Worm (Caenorhabditis elegans) whole organism, L3 larva: Measurements from ENCODE around the gene M60.7.

ENCODE experiments used
- R02D3.7 ChIP-seq: fragments of 150-350 bp; optimal IDR thresholded peaks from 2 replicates; lab custom pipeline; 2014; ENCODE audit warnings: missing biosample characterization, missing genetic modification characterization
- ZK546.5 ChIP-seq: sonication (generic microtip); optimal IDR thresholded peaks from 2 replicates; lab custom pipeline; 2017; ENCODE audit warnings: missing biosample characterization, missing genetic modification characterization
- aly-2 ChIP-seq: fragments of 150-350 bp; optimal IDR thresholded peaks from 2 replicates; lab custom pipeline; 2014; ENCODE audit warnings: missing biosample characterization, missing genetic modification characterization
- ama-1 ChIP-seq: fragments of 150-350 bp; optimal IDR thresholded peaks from 2 replicates; lab custom pipeline; 2018
- ceh-16 ChIP-seq: sonication (generic microtip); optimal IDR thresholded peaks from 2 replicates; lab custom pipeline; 2017; ENCODE audit warnings: missing biosample characterization, missing genetic modification characterization
- ceh-28 ChIP-seq: fragments of 150-350 bp; optimal IDR thresholded peaks from 2 replicates; lab custom pipeline; 2014; ENCODE audit warnings: missing biosample characterization, missing genetic modification reagents, missing genetic modification characterization
- daf-12 ChIP-seq: fragments of 150-350 bp; optimal IDR thresholded peaks from 2 replicates; lab custom pipeline; 2014; ENCODE audit warnings: missing biosample characterization, missing genetic modification reagents, missing genetic modification characterization
- egl-27 ChIP-seq: sonication (generic microtip); optimal IDR thresholded peaks from 4 replicates; lab custom pipeline; 2017; ENCODE audit warnings: missing biosample characterization, missing genetic modification reagents, missing genetic modification characterization
- egl-5 ChIP-seq: fragments of 150-350 bp; optimal IDR thresholded peaks from 2 replicates; lab custom pipeline; 2017; ENCODE audit warnings: missing biosample characterization, missing genetic modification reagents, missing genetic modification characterization, inconsistent platforms
- elt-1 ChIP-seq: fragments of 150-350 bp; optimal IDR thresholded peaks from 2 replicates; lab custom pipeline; 2014; ENCODE audit warnings: missing biosample characterization, missing genetic modification characterization
- elt-2 ChIP-seq: sonication (generic microtip); optimal IDR thresholded peaks from 2 replicates; lab custom pipeline; 2016; ENCODE audit warnings: missing genetic modification reagents, mild to moderate bottlenecking, missing genetic modification characterization, missing compliant biosample characterization
- elt-3 ChIP-seq, 3 experiments: fragments of 150-350 bp in 1 of 3; sonication (generic microtip) in 2 of 3; optimal IDR thresholded peaks; 2 replicates in 2 of 3; 4 replicates in 1 of 3; lab custom pipeline; 2014 to 2017; ENCODE audit warnings: missing biosample characterization in 3 of 3, missing genetic modification characterization in 3 of 3
- eor-1 ChIP-seq, 2 experiments: fragments of 150-350 bp; optimal IDR thresholded peaks; 2 replicates each; lab custom pipeline; 2014 to 2018; ENCODE audit warnings: missing biosample characterization in 2 of 2, missing genetic modification characterization in 2 of 2
- fkh-10 ChIP-seq: sonication (generic microtip); optimal IDR thresholded peaks from 2 replicates; lab custom pipeline; 2017; ENCODE audit warnings: missing biosample characterization, missing genetic modification reagents, missing genetic modification characterization
- fkh-2 ChIP-seq: fragments of 150-350 bp; optimal IDR thresholded peaks from 2 replicates; lab custom pipeline; 2014; ENCODE audit warnings: missing biosample characterization, missing genetic modification reagents, missing genetic modification characterization
- hmg-11 ChIP-seq: sonication (generic microtip); optimal IDR thresholded peaks from 2 replicates; lab custom pipeline; 2016; ENCODE audit warnings: missing genetic modification characterization, missing compliant biosample characterization
- jun-1 ChIP-seq: fragments of 150-350 bp; optimal IDR thresholded peaks from 2 replicates; lab custom pipeline; 2014; ENCODE audit warnings: missing biosample characterization, missing genetic modification reagents, missing genetic modification characterization
- lin-15B ChIP-seq: fragments of 150-350 bp; optimal IDR thresholded peaks from 2 replicates; lab custom pipeline; 2014; ENCODE audit warnings: missing biosample characterization, missing genetic modification characterization
- lin-39 ChIP-seq: fragments of 150-350 bp; optimal IDR thresholded peaks from 2 replicates; lab custom pipeline; 2018; ENCODE audit warnings: missing biosample characterization, missing genetic modification reagents, missing genetic modification characterization
- lsy-12 ChIP-seq: sonication (generic microtip); optimal IDR thresholded peaks from 2 replicates; lab custom pipeline; 2016; ENCODE audit warnings: mild to moderate bottlenecking, missing genetic modification characterization, missing compliant biosample characterization
- mdl-1 ChIP-seq: fragments of 150-350 bp; optimal IDR thresholded peaks from 2 replicates; lab custom pipeline; 2014; ENCODE audit warnings: missing biosample characterization, missing genetic modification characterization
- mml-1 ChIP-seq: fragments of 150-350 bp; sonication (generic microtip); optimal IDR thresholded peaks from 3 replicates; lab custom pipeline; 2014; ENCODE audit warnings: missing biosample characterization, missing genetic modification characterization
- nfya-1 ChIP-seq: sonication (generic microtip); optimal IDR thresholded peaks from 2 replicates; lab custom pipeline; 2017; ENCODE audit warnings: missing genetic modification characterization, mild to moderate bottlenecking, missing compliant biosample characterization, antibody characterized with exemption, moderate library complexity; ENCODE audit not compliant: insufficient read depth
- nhr-11 ChIP-seq: fragments of 150-350 bp; optimal IDR thresholded peaks from 2 replicates; lab custom pipeline; 2014; ENCODE audit warnings: missing biosample characterization, missing genetic modification characterization
- nhr-12 ChIP-seq: fragments of 150-350 bp; optimal IDR thresholded peaks from 2 replicates; lab custom pipeline; 2014; ENCODE audit warnings: missing biosample characterization, missing genetic modification characterization
- nhr-23 ChIP-seq: fragments of 150-350 bp; optimal IDR thresholded peaks from 2 replicates; lab custom pipeline; 2014; ENCODE audit warnings: missing biosample characterization, missing genetic modification reagents, missing genetic modification characterization
- nhr-237 ChIP-seq: fragments of 150-350 bp; optimal IDR thresholded peaks from 2 replicates; lab custom pipeline; 2014; ENCODE audit warnings: missing biosample characterization, missing genetic modification characterization
- nhr-25 ChIP-seq: sonication (generic microtip); optimal IDR thresholded peaks from 2 replicates; lab custom pipeline; 2017; ENCODE audit warnings: missing biosample characterization, missing genetic modification characterization
- nhr-28 ChIP-seq: fragments of 150-350 bp; optimal IDR thresholded peaks from 2 replicates; lab custom pipeline; 2014; ENCODE audit warnings: missing biosample characterization, missing genetic modification characterization
- nhr-43 ChIP-seq: sonication (generic microtip); optimal IDR thresholded peaks from 2 replicates; lab custom pipeline; 2016; ENCODE audit warnings: mild to moderate bottlenecking, missing genetic modification characterization, missing compliant biosample characterization; ENCODE audit not compliant: poor library complexity, severe bottlenecking
- nhr-67 ChIP-seq: fragments of 150-350 bp; optimal IDR thresholded peaks from 2 replicates; lab custom pipeline; 2014; ENCODE audit warnings: missing biosample characterization, missing genetic modification characterization
- nhr-76 ChIP-seq: fragments of 150-350 bp; sonication (generic microtip); optimal IDR thresholded peaks from 5 replicates; lab custom pipeline; 2014; ENCODE audit warnings: missing biosample characterization, missing genetic modification characterization
- nhr-77 ChIP-seq: fragments of 150-350 bp; optimal IDR thresholded peaks from 2 replicates; lab custom pipeline; 2014; ENCODE audit warnings: missing biosample characterization, missing genetic modification characterization
- pha-4 ChIP-seq: fragments of 150-350 bp; optimal IDR thresholded peaks from 2 replicates; lab custom pipeline; 2014; ENCODE audit warnings: missing biosample characterization, missing genetic modification reagents, missing genetic modification characterization
- pqm-1 ChIP-seq: fragments of 150-350 bp; optimal IDR thresholded peaks from 2 replicates; lab custom pipeline; 2017; ENCODE audit warnings: missing biosample characterization, missing genetic modification characterization, inconsistent platforms
- sea-2 ChIP-seq: fragments of 150-350 bp; sonication (generic microtip); optimal IDR thresholded peaks from 4 replicates; lab custom pipeline; 2014; ENCODE audit warnings: missing biosample characterization, missing genetic modification reagents, missing genetic modification characterization
- snpc-4 ChIP-seq: fragments of 150-350 bp; optimal IDR thresholded peaks from 2 replicates; lab custom pipeline; 2014; ENCODE audit warnings: missing biosample characterization, missing genetic modification characterization
- tbx-2 ChIP-seq: sonication (generic microtip); optimal IDR thresholded peaks from 2 replicates; lab custom pipeline; 2016; ENCODE audit warnings: mild to moderate bottlenecking, missing genetic modification characterization, missing compliant biosample characterization
- unc-39 ChIP-seq: sonication (generic microtip); optimal IDR thresholded peaks from 4 replicates; lab custom pipeline; 2017; ENCODE audit warnings: missing biosample characterization, missing genetic modification characterization
- unc-62 ChIP-seq: fragments of 150-350 bp; sonication (generic microtip); optimal IDR thresholded peaks from 4 replicates; lab custom pipeline; 2014; ENCODE audit warnings: missing biosample characterization, missing genetic modification reagents, missing genetic modification characterization
- zag-1 ChIP-seq: fragments of 150-350 bp; optimal IDR thresholded peaks from 2 replicates; lab custom pipeline; 2014; ENCODE audit warnings: missing biosample characterization, missing genetic modification characterization
- ztf-11 ChIP-seq: fragments of 150-350 bp; optimal IDR thresholded peaks from 2 replicates; lab custom pipeline; 2014; ENCODE audit warnings: missing biosample characterization, missing genetic modification characterization
- ztf-4 ChIP-seq: fragments of 150-350 bp; optimal IDR thresholded peaks from 2 replicates; lab custom pipeline; 2014; ENCODE audit warnings: missing biosample characterization, missing genetic modification characterization

Gene M60.7

ce11 chrX:8243116-8243515 is 17.9 kb downstream of the M60.7 start:
- TF ChIP-seq R02D3.7: no peak
- no peak for TF ChIP-seq ztf-4
- no peak for TF ChIP-seq ceh-28 (tag; lab: Kevin White, UChicago)
- no peak for TF ChIP-seq fkh-10
- no peak for TF ChIP-seq nhr-77 (tag; lab: Kevin White, UChicago)
- no peak for TF ChIP-seq aly-2
- no peak for TF ChIP-seq ceh-16
- no peak for TF ChIP-seq unc-62
- TF ChIP-seq elt-3 (tag; optimal IDR thresholded peaks at IDR 0.05; lab: Kevin White, UChicago): no peak
- TF ChIP-seq tbx-2: no peak
- TF ChIP-seq lin-15B (tag; lab: Kevin White, UChicago): no peak
- no peak for TF ChIP-seq nhr-12 (tag; lab: Kevin White, UChicago)
- no peak for TF ChIP-seq lsy-12 (tag; lab: Kevin White, UChicago)
- no peak for TF ChIP-seq ZK546.5 (tag; lab: Kevin White, UChicago)
- no peak for TF ChIP-seq nhr-237 (tag; lab: Kevin White, UChicago)
- TF ChIP-seq ztf-11 (tag; lab: Kevin White, UChicago): no peak
- peak; percentile 86 for TF ChIP-seq jun-1 (tag; lab: Kevin White, UChicago)
- TF ChIP-seq nhr-25 (tag; lab: Kevin White, UChicago): no peak
- TF ChIP-seq pha-4 (tag; lab: Kevin White, UChicago): peak; percentile 61
- peak; percentile 99 for TF ChIP-seq pqm-1 (tag; lab: Kevin White, UChicago)
- no peak for TF ChIP-seq zag-1 (tag; lab: Kevin White, UChicago)
- TF ChIP-seq nhr-28 (tag; lab: Kevin White, UChicago): no peak
- TF ChIP-seq elt-2: peak; percentile 97
- TF ChIP-seq elt-1 (tag; lab: Kevin White, UChicago): no peak
- TF ChIP-seq nhr-23 (tag; lab: Kevin White, UChicago): no peak
- TF ChIP-seq snpc-4 (tag; lab: Kevin White, UChicago): no peak
- no peak for TF ChIP-seq mml-1 (tag; lab: Kevin White, UChicago)
- TF ChIP-seq unc-39: no peak
- TF ChIP-seq mdl-1 (tag; lab: Kevin White, UChicago): peak; percentile 2
- no peak for TF ChIP-seq daf-12 (tag; lab: Kevin White, UChicago)
- no peak for TF ChIP-seq hmg-11
- TF ChIP-seq sea-2 (GFP tag; lab: Kevin White, UChicago): no peak
- TF ChIP-seq nhr-76 (tag; lab: Kevin White, UChicago): no peak
- TF ChIP-seq nfya-1 (tag; lab: Kevin White, UChicago): no peak

- TF ChIP-seq pha-4 (tag; lab: Kevin White, UChicago): peak; percentile 3
- TF ChIP-seq elt-2: peak; percentile 90
- TF ChIP-seq tbx-2: no peak
- no peak for TF ChIP-seq nhr-67 (tag; lab: Kevin White, UChicago)
- no peak for TF ChIP-seq unc-62
- peak; percentile 78 for TF ChIP-seq pqm-1 (tag; lab: Kevin White, UChicago)
- TF ChIP-seq lsy-12 (tag; lab: Kevin White, UChicago): no peak
Measured at ce11 chrX:8241906-8242305, 19.1 kb downstream of the M60.7 start, which contains the start of gene endu-2. Gene endu-2, plus strand, starts transcription at chrX:8242301.

- TF ChIP-seq jun-1 (tag; lab: Kevin White, UChicago) (peak; percentile 18), unc-39 (no peak), zag-1 (tag; lab: Kevin White, UChicago) (no peak), fkh-2 (no peak), pqm-1 (tag; lab: Kevin White, UChicago) (peak; percentile 90), nhr-77 (tag; lab: Kevin White, UChicago) (no peak), aly-2 (no peak), elt-2 (peak; percentile 82), ceh-16 (no peak)
Measured at ce11 chrX:8238639-8239055, 22.3 kb downstream of the M60.7 start.

ce11 chrX:8236515-8236914 is 24.5 kb downstream of the M60.7 start:
- peak; percentile 37 for TF ChIP-seq pha-4 (tag; lab: Kevin White, UChicago)
- TF ChIP-seq ztf-11 (tag; lab: Kevin White, UChicago): no peak

- TF ChIP-seq elt-3 (tag; optimal IDR thresholded peaks at IDR 0.05; lab: Kevin White, UChicago) (peak in 1 of 3 experiments; percentile 42), hmg-11 (no peak), nhr-25 (tag; lab: Kevin White, UChicago) (peak; percentile 59), eor-1 (tag; optimal IDR thresholded peaks at IDR 0.05; lab: Kevin White, UChicago) (no peak), nhr-12 (tag; lab: Kevin White, UChicago) (no peak), nfya-1 (tag; lab: Kevin White, UChicago) (peak; percentile 49), zag-1 (tag; lab: Kevin White, UChicago) (no peak), jun-1 (tag; lab: Kevin White, UChicago) (peak; percentile 2), egl-5 (peak; percentile 93), nhr-43 (tag; lab: Kevin White, UChicago) (peak; percentile 17), nhr-67 (tag; lab: Kevin White, UChicago) (no peak), unc-62 (peak; percentile 79), snpc-4 (tag; lab: Kevin White, UChicago) (peak; percentile 25), nhr-11 (no peak), mdl-1 (tag; lab: Kevin White, UChicago) (peak; percentile 56), ceh-28 (tag; lab: Kevin White, UChicago) (no peak), ama-1 (lab: Kevin White, UChicago) (no peak), ZK546.5 (tag; lab: Kevin White, UChicago) (no peak), egl-27 (peak; percentile 11), lin-39 (peak; percentile 65), lin-15B (tag; lab: Kevin White, UChicago) (no peak)
- TF ChIP-seq, all 47 proteins: peak for 11
Measured at ce11 chrX:8235994-8236393, 25.0 kb downstream of the M60.7 start, which contains the start of gene M60.4. Gene M60.4, minus strand, starts transcription at chrX:8236314.
